Worm (Caenorhabditis elegans): ENCODE measurements around the gene F19G12.11.

Gene F19G12.11

DNA sequence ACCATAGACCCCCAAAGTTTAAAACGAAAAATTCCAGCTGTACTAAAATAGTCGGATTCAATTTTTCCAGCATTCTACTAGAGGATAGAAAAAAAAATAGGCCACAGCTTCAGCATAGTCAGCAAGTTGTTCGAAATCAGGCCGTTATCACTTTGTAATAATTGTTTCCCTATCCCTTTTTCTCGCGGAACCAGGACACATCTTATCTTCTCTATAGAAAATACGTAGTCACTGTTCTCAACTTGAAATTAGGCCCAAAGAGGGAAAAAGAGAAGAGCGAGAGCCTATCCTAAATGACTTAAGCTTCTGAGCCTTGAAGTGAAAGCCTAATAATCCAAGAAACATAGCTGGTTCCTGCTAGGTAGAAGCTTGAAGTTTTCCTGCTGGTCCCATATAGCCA, 19.4 kb upstream of the F19G12.11 start:
- TF ChIP-seq nhr-12 (tag; optimal IDR thresholded peaks at IDR 0.05), result no peak
- TF ChIP-seq egl-27 (tag; optimal IDR thresholded peaks at IDR 0.05), result no peak
- no peak for TF ChIP-seq ceh-82 (tag; optimal IDR thresholded peaks at IDR 0.05)
- no peak for TF ChIP-seq elt-3 (tag; optimal IDR thresholded peaks at IDR 0.05)
- no peak for TF ChIP-seq dmd-4 (tag; optimal IDR thresholded peaks at IDR 0.05)
- TF ChIP-seq nhr-10 (tag; optimal IDR thresholded peaks at IDR 0.05), result no peak
- TF ChIP-seq nhr-129 (tag; optimal IDR thresholded peaks at IDR 0.05), result peak; percentile 14
- no peak for TF ChIP-seq nhr-6 (tag; optimal IDR thresholded peaks at IDR 0.05)
- no peak for TF ChIP-seq gmeb-1 (tag; optimal IDR thresholded peaks at IDR 0.05)
- TF ChIP-seq nhr-11 (tag; optimal IDR thresholded peaks at IDR 0.05), result no peak
- no peak for TF ChIP-seq fos-1 (tag; optimal IDR thresholded peaks at IDR 0.05)
- no peak for TF ChIP-seq ZK546.5 (tag; optimal IDR thresholded peaks at IDR 0.05)
- TF ChIP-seq R02D3.7 (tag; optimal IDR thresholded peaks at IDR 0.05), result no peak
- TF ChIP-seq aly-2 (tag; optimal IDR thresholded peaks at IDR 0.05), result no peak
- peak; percentile 64 for TF ChIP-seq ama-1 (optimal IDR thresholded peaks at IDR 0.05)
- TF ChIP-seq Y55F3AM.14 (GFP tag; optimal IDR thresholded peaks at IDR 0.05), result no peak
- no peak for TF ChIP-seq unc-62 (GFP tag; optimal IDR thresholded peaks at IDR 0.05)
- no peak for TF ChIP-seq snpc-4 (tag; optimal IDR thresholded peaks at IDR 0.05)
- TF ChIP-seq blmp-1 (tag; optimal IDR thresholded peaks at IDR 0.05; ENCODE audit: insufficient read depth), result no peak
- no peak for TF ChIP-seq unc-55 (GFP tag; optimal IDR thresholded peaks at IDR 0.05)
- peak; percentile 4 for TF ChIP-seq F13H6.1 (tag; optimal IDR thresholded peaks at IDR 0.05)
- no peak for TF ChIP-seq skn-1 (tag; optimal IDR thresholded peaks at IDR 0.05)
- TF ChIP-seq lin-11 (tag; optimal IDR thresholded peaks at IDR 0.05), result no peak
- peak; percentile 16 for TF ChIP-seq sma-3 (GFP tag; optimal IDR thresholded peaks at IDR 0.05)
- no peak for TF ChIP-seq ztf-11 (tag; optimal IDR thresholded peaks at IDR 0.05)
- peak; percentile 29 for TF ChIP-seq nhr-21 (tag; optimal IDR thresholded peaks at IDR 0.05)
- no peak for TF ChIP-seq ztf-1 (GFP tag; conservative IDR thresholded peaks at IDR 0.05)
- no peak for TF ChIP-seq sem-4 (tag; optimal IDR thresholded peaks at IDR 0.05)
- peak; percentile 43 for TF ChIP-seq sma-9 (GFP tag; optimal IDR thresholded peaks at IDR 0.05)
- no peak for TF ChIP-seq sma-9 (tag; optimal IDR thresholded peaks at IDR 0.05)
- TF ChIP-seq mdl-1 (tag; optimal IDR thresholded peaks at IDR 0.05), result no peak
- TF ChIP-seq elt-1 (tag; optimal IDR thresholded peaks at IDR 0.05), result no peak
- TF ChIP-seq lin-39 (tag; optimal IDR thresholded peaks at IDR 0.05), result no peak
- no peak for TF ChIP-seq lin-13 (GFP tag; optimal IDR thresholded peaks at IDR 0.05)
- TF ChIP-seq ztf-4 (tag; optimal IDR thresholded peaks at IDR 0.05), result peak; percentile 53
- TF ChIP-seq C34F6.9 (tag; optimal IDR thresholded peaks at IDR 0.05), result no peak
- TF ChIP-seq lsy-2 (tag; optimal IDR thresholded peaks at IDR 0.05), result peak in 1 of 2 experiments; percentile 47
- no peak for TF ChIP-seq zag-1 (tag; optimal IDR thresholded peaks at IDR 0.05)
- TF ChIP-seq nhr-77 (tag; optimal IDR thresholded peaks at IDR 0.05), result no peak
- TF ChIP-seq ceh-16 (tag; optimal IDR thresholded peaks at IDR 0.05), result peak; percentile 8
- TF ChIP-seq nhr-23 (tag; optimal IDR thresholded peaks at IDR 0.05), result no peak
- TF ChIP-seq crh-2 (tag; optimal IDR thresholded peaks at IDR 0.05), result peak; percentile 45
- no peak for TF ChIP-seq peb-1 (tag; optimal IDR thresholded peaks at IDR 0.05)
- TF ChIP-seq unc-39 (tag; optimal IDR thresholded peaks at IDR 0.05), result no peak

- TF ChIP-seq unc-55 (GFP tag; optimal IDR thresholded peaks at IDR 0.05) (no peak), ztf-4 (tag; optimal IDR thresholded peaks at IDR 0.05) (no peak), lsy-2 (tag; optimal IDR thresholded peaks at IDR 0.05) (no peak), blmp-1 (tag; optimal IDR thresholded peaks at IDR 0.05; ENCODE audit: insufficient read depth) (no peak), ceh-82 (tag; optimal IDR thresholded peaks at IDR 0.05) (no peak), nhr-21 (tag; optimal IDR thresholded peaks at IDR 0.05) (no peak), mab-5 (tag; optimal IDR thresholded peaks at IDR 0.05) (no peak), nhr-11 (tag; optimal IDR thresholded peaks at IDR 0.05) (no peak), ceh-16 (tag; optimal IDR thresholded peaks at IDR 0.05) (no peak), nhr-23 (tag; optimal IDR thresholded peaks at IDR 0.05) (no peak), nhr-129 (tag; optimal IDR thresholded peaks at IDR 0.05) (no peak), C34F6.9 (tag; optimal IDR thresholded peaks at IDR 0.05) (peak; percentile 22), aly-2 (tag; optimal IDR thresholded peaks at IDR 0.05) (no peak), nhr-77 (tag; optimal IDR thresholded peaks at IDR 0.05) (no peak), lin-13 (GFP tag; optimal IDR thresholded peaks at IDR 0.05) (peak; percentile 4), sma-3 (GFP tag; optimal IDR thresholded peaks at IDR 0.05) (peak; percentile 20), R02D3.7 (tag; optimal IDR thresholded peaks at IDR 0.05) (no peak), nhr-25 (tag; optimal IDR thresholded peaks at IDR 0.05) (peak; percentile 64), snpc-4 (tag; optimal IDR thresholded peaks at IDR 0.05) (no peak), egl-27 (tag; optimal IDR thresholded peaks at IDR 0.05) (no peak), nhr-10 (tag; optimal IDR thresholded peaks at IDR 0.05) (no peak), unc-62 (GFP tag; optimal IDR thresholded peaks at IDR 0.05) (no peak), mdl-1 (tag; optimal IDR thresholded peaks at IDR 0.05) (no peak), nhr-6 (tag; optimal IDR thresholded peaks at IDR 0.05) (no peak)
These were observed 17.4 kb upstream of the F19G12.11 start for ce11 chrX:1443556-1444243.

Data from whole organism, L2 larva.